Fruit fly (Drosophila melanogaster) whole organism: Measurements from ENCODE around the gene Yp1.

ENCODE experiments used
- pan ChIP-seq: fragments of >200 bp; optimal IDR thresholded peaks from 2 replicates; lab custom pipeline; 2017
- psq ChIP-seq: fragments of >200 bp; optimal IDR thresholded peaks from 2 replicates; lab custom pipeline; 2017

- TF ChIP-seq pan (lab: Kevin White, UChicago) (no peak), psq (lab: Kevin White, UChicago) (no peak)
Observed at dm6 chrX:10016724-10017123, 36.9 kb upstream of the Yp1 start, which contains the start of gene Cht6.
